Worm (Caenorhabditis elegans) whole organism, young adult: ENCODE measurements around the gene tag-266.

ENCODE experiments used
- B0035.1 ChIP-seq: sonication (generic microtip); optimal IDR thresholded peaks from 2 replicates; lab custom pipeline; 2016; ENCODE audit warnings: missing genetic modification characterization, mild to moderate bottlenecking, missing compliant biosample characterization, missing genotype, missing genetic modification reagents
- F10E7.11 ChIP-seq: sonication (generic microtip); optimal IDR thresholded peaks from 2 replicates; lab custom pipeline; 2017; ENCODE audit warnings: mild to moderate bottlenecking, missing genetic modification characterization, moderate library complexity, missing compliant biosample characterization
- F22D6.2 ChIP-seq: sonication (generic microtip); optimal IDR thresholded peaks from 2 replicates; lab custom pipeline; 2016; ENCODE audit warnings: mild to moderate bottlenecking, missing genetic modification characterization, missing compliant biosample characterization
- F37B4.10 ChIP-seq: fragments of 200-800 bp; sonication (Bioruptor generic); IDR thresholded peaks from 2 replicates; pipeline ENCODE4 v1.3.6; 2022; ENCODE audit warnings: missing genetic modification characterization, missing compliant biosample characterization
- F39B2.1 ChIP-seq: fragments of 200-800 bp; sonication (Bioruptor generic); IDR thresholded peaks from 2 replicates; pipeline ENCODE4 v1.3.6; 2022; ENCODE audit warnings: missing genetic modification reagents, missing genetic modification characterization, missing compliant biosample characterization
- F49E8.2 ChIP-seq: sonication (generic microtip); optimal IDR thresholded peaks from 3 replicates; lab custom pipeline; 2017; ENCODE audit warnings: missing genetic modification characterization, mild to moderate bottlenecking, missing compliant biosample characterization, antibody characterized with exemption, moderate library complexity; ENCODE audit not compliant: insufficient read depth
- F57C9.4 ChIP-seq: sonication (generic microtip); optimal IDR thresholded peaks from 2 replicates; lab custom pipeline; 2017; ENCODE audit warnings: mild to moderate bottlenecking, missing genetic modification characterization, missing compliant biosample characterization
- K11D2.4 ChIP-seq: fragments of 200-800 bp; sonication (Bioruptor generic); IDR thresholded peaks from 2 replicates; pipeline ENCODE4 v1.3.6; 2022; ENCODE audit warnings: missing genetic modification reagents, missing genetic modification characterization, missing compliant biosample characterization
- K12H6.12 ChIP-seq: fragments of 200-800 bp; sonication (Bioruptor generic); optimal IDR thresholded peaks from 2 replicates; lab custom pipeline; 2018; ENCODE audit warnings: mild to moderate bottlenecking, missing genetic modification characterization, missing compliant biosample characterization
- T07F8.4 ChIP-seq: sonication (generic microtip); optimal IDR thresholded peaks from 2 replicates; lab custom pipeline; 2016; ENCODE audit warnings: mild to moderate bottlenecking, missing genetic modification characterization, moderate library complexity, missing compliant biosample characterization
- T26A5.8 ChIP-seq: sonication (generic microtip); optimal IDR thresholded peaks from 2 replicates; lab custom pipeline; 2016; ENCODE audit warnings: missing genetic modification characterization, missing compliant biosample characterization
- Y53F4B.3 ChIP-seq: fragments of 200-800 bp; sonication (Bioruptor generic); IDR thresholded peaks from 2 replicates; pipeline ENCODE4 v1.3.6; 2022; ENCODE audit warnings: missing genetic modification reagents, missing genetic modification characterization, missing compliant biosample characterization
- Y53G8AR.9 ChIP-seq: fragments of 200-800 bp; sonication (Bioruptor generic); conservative IDR thresholded peaks from 2 replicates; pipeline ENCODE4 v1.3.6; 2022; ENCODE audit warnings: missing genetic modification reagents, missing genetic modification characterization, missing compliant biosample characterization
- Y56A3A.18 ChIP-seq: fragments of 200-800 bp; sonication (Bioruptor generic); IDR thresholded peaks from 2 replicates; pipeline ENCODE4 v1.3.6; 2022; ENCODE audit warnings: missing genetic modification reagents, missing genetic modification characterization, missing compliant biosample characterization
- ZK185.1 ChIP-seq: sonication (generic microtip); optimal IDR thresholded peaks from 2 replicates; lab custom pipeline; 2016; ENCODE audit warnings: mild to moderate bottlenecking, missing genetic modification characterization, missing compliant biosample characterization; ENCODE audit not compliant: poor library complexity, severe bottlenecking
- attf-3 ChIP-seq: fragments of 200-800 bp; sonication (Bioruptor generic); conservative IDR thresholded peaks from 2 replicates; pipeline ENCODE4 v1.3.6; 2022; ENCODE audit warnings: missing genetic modification reagents, missing genetic modification characterization, missing compliant biosample characterization
- attf-5 ChIP-seq: fragments of 200-800 bp; sonication (Bioruptor generic); optimal IDR thresholded peaks from 2 replicates; lab custom pipeline; 2018; ENCODE audit warnings: mild to moderate bottlenecking, missing genetic modification characterization, missing compliant biosample characterization
- bed-1 ChIP-seq: fragments of 200-800 bp; sonication (Bioruptor generic); IDR thresholded peaks from 2 replicates; pipeline ENCODE4 v1.3.6; 2022; ENCODE audit warnings: missing genetic modification reagents, missing genetic modification characterization, missing compliant biosample characterization
- ceh-100 ChIP-seq: fragments of 200-800 bp; sonication (Bioruptor generic); IDR thresholded peaks from 2 replicates; pipeline ENCODE4 v1.3.6; 2022; ENCODE audit warnings: missing genetic modification reagents, missing genetic modification characterization, missing compliant biosample characterization
- ceh-91 ChIP-seq: fragments of 200-800 bp; sonication (Bioruptor generic); IDR thresholded peaks from 2 replicates; pipeline ENCODE4 v1.3.6; 2022; ENCODE audit warnings: missing genetic modification reagents, missing genetic modification characterization, missing compliant biosample characterization
- dpff-1 ChIP-seq: sonication (generic microtip); optimal IDR thresholded peaks from 2 replicates; lab custom pipeline; 2017; ENCODE audit warnings: mild to moderate bottlenecking, missing genetic modification characterization, missing compliant biosample characterization
- efl-1 ChIP-seq: fragments of 150-350 bp; optimal IDR thresholded peaks from 2 replicates; lab custom pipeline; 2014; ENCODE audit warnings: missing biosample characterization, missing genetic modification reagents, missing genetic modification characterization
- egrh-3 ChIP-seq: fragments of 200-800 bp; sonication (Bioruptor generic); IDR thresholded peaks from 2 replicates; pipeline ENCODE4 v1.3.6; 2022; ENCODE audit warnings: missing genetic modification reagents, missing genetic modification characterization, missing compliant biosample characterization
- hmg-1.2 ChIP-seq: fragments of 200-800 bp; sonication (Bioruptor generic); IDR thresholded peaks from 2 replicates; pipeline ENCODE4 v1.3.6; 2022; ENCODE audit warnings: missing genetic modification reagents, missing genetic modification characterization, missing compliant biosample characterization
- let-526 ChIP-seq: fragments of 200-800 bp; sonication (Bioruptor generic); IDR thresholded peaks from 2 replicates; pipeline ENCODE4 v1.3.6; 2022; ENCODE audit warnings: missing genetic modification reagents, missing genetic modification characterization, missing compliant biosample characterization
- let-607 ChIP-seq, 2 experiments: fragments of 200-800 bp in 1 of 2; sonication (Bioruptor generic) in 1 of 2; sonication (generic microtip) in 1 of 2; optimal IDR thresholded peaks; 2 replicates each; lab custom pipeline; 2016 to 2018; ENCODE audit warnings: mild to moderate bottlenecking in 2 of 2, missing compliant biosample characterization in 2 of 2, missing genetic modification characterization in 2 of 2, moderate library complexity in 2 of 2, missing genotype in 1 of 2
- lin-26 ChIP-seq: fragments of 200-800 bp; sonication (Bioruptor generic); IDR thresholded peaks from 2 replicates; pipeline ENCODE4 v1.3.6; 2022; ENCODE audit warnings: missing genetic modification reagents, missing genetic modification characterization, missing compliant biosample characterization
- lin-35 ChIP-seq, 3 experiments: fragments of 150-350 bp in 2 of 3; sonication (generic microtip) in 1 of 3; optimal IDR thresholded peaks; 2 replicates each; lab custom pipeline; 2014 to 2018; ENCODE audit warnings: missing biosample characterization in 3 of 3, missing genetic modification characterization in 3 of 3, missing genetic modification reagents in 3 of 3
- lsl-1 ChIP-seq: fragments of 200-800 bp; sonication (Bioruptor generic); optimal IDR thresholded peaks from 2 replicates; lab custom pipeline; 2018; ENCODE audit warnings: mild to moderate bottlenecking, missing genetic modification characterization, moderate library complexity, missing compliant biosample characterization
- lsy-27 ChIP-seq: sonication (generic microtip); optimal IDR thresholded peaks from 2 replicates; lab custom pipeline; 2017; ENCODE audit warnings: missing genetic modification characterization, mild to moderate bottlenecking, missing compliant biosample characterization, antibody characterized with exemption, missing genotype, borderline replicate concordance; ENCODE audit not compliant: insufficient read depth
- madf-3 ChIP-seq: fragments of 200-800 bp; sonication (Bioruptor generic); IDR thresholded peaks from 2 replicates; pipeline ENCODE4 v1.3.6; 2022; ENCODE audit warnings: missing genetic modification reagents, missing genetic modification characterization, missing compliant biosample characterization
- mcd-1 ChIP-seq: fragments of 200-800 bp; sonication (Bioruptor generic); IDR thresholded peaks from 2 replicates; pipeline ENCODE4 v1.3.6; 2022; ENCODE audit warnings: missing genetic modification reagents, missing genetic modification characterization, missing compliant biosample characterization
- mel-28 ChIP-seq: sonication (generic microtip); optimal IDR thresholded peaks from 2 replicates; lab custom pipeline; 2016; ENCODE audit warnings: borderline replicate concordance, mild to moderate bottlenecking, missing genetic modification characterization, missing compliant biosample characterization
- nfya-1 ChIP-seq: sonication (generic microtip); optimal IDR thresholded peaks from 2 replicates; lab custom pipeline; 2017; ENCODE audit warnings: antibody characterized with exemption, missing compliant biosample characterization, missing genetic modification characterization, borderline replicate concordance; ENCODE audit not compliant: insufficient read depth
- nfya-2 ChIP-seq: fragments of 200-800 bp; sonication (Bioruptor generic); IDR thresholded peaks from 2 replicates; pipeline ENCODE4 v1.3.6; 2022; ENCODE audit warnings: missing genetic modification reagents, missing genetic modification characterization, missing compliant biosample characterization
- nfyb-1 ChIP-seq: fragments of 200-800 bp; sonication (Bioruptor generic); IDR thresholded peaks from 2 replicates; pipeline ENCODE4 v1.3.6; 2022; ENCODE audit warnings: missing genetic modification reagents, missing genetic modification characterization, missing compliant biosample characterization
- nhr-179 ChIP-seq: sonication (generic microtip); optimal IDR thresholded peaks from 2 replicates; lab custom pipeline; 2016; ENCODE audit warnings: mild to moderate bottlenecking, missing genetic modification characterization, missing compliant biosample characterization
- nhr-27 ChIP-seq: fragments of 200-800 bp; sonication (Bioruptor generic); optimal IDR thresholded peaks from 2 replicates; lab custom pipeline; 2018; ENCODE audit warnings: mild to moderate bottlenecking, missing genetic modification characterization, moderate library complexity, missing compliant biosample characterization
- rcor-1 ChIP-seq: fragments of 200-800 bp; sonication (Bioruptor generic); IDR thresholded peaks from 2 replicates; pipeline ENCODE4 v1.3.6; 2022; ENCODE audit warnings: missing genetic modification reagents, missing genetic modification characterization, missing compliant biosample characterization
- repo-1 ChIP-seq: sonication (generic microtip); optimal IDR thresholded peaks from 2 replicates; lab custom pipeline; 2017; ENCODE audit warnings: mild to moderate bottlenecking, missing genetic modification characterization, missing compliant biosample characterization
- sea-2 ChIP-seq: fragments of 200-800 bp; sonication (Bioruptor generic); IDR thresholded peaks from 2 replicates; pipeline ENCODE4 v1.3.6; 2022; ENCODE audit warnings: missing genetic modification characterization, missing compliant biosample characterization
- snpc-3.4 ChIP-seq: sonication (generic microtip); optimal IDR thresholded peaks from 2 replicates; lab custom pipeline; 2017; ENCODE audit warnings: missing genetic modification characterization, mild to moderate bottlenecking, missing compliant biosample characterization, antibody characterized with exemption, moderate library complexity, missing genotype, missing genetic modification reagents
- sptf-2 ChIP-seq: fragments of 200-800 bp; sonication (Bioruptor generic); optimal IDR thresholded peaks from 2 replicates; lab custom pipeline; 2018; ENCODE audit warnings: mild to moderate bottlenecking, missing genetic modification characterization, missing compliant biosample characterization
- tbp1 ChIP-seq: fragments of 200-800 bp; sonication (Bioruptor generic); optimal IDR thresholded peaks from 2 replicates; lab custom pipeline; 2018; ENCODE audit warnings: mild to moderate bottlenecking, missing genetic modification characterization, missing compliant biosample characterization
- tbx-9 ChIP-seq: sonication (generic microtip); optimal IDR thresholded peaks from 2 replicates; lab custom pipeline; 2016; ENCODE audit warnings: borderline replicate concordance, missing genetic modification characterization, inconsistent platforms, missing compliant biosample characterization
- zfh-2 ChIP-seq: fragments of 200-800 bp; sonication (Bioruptor generic); conservative IDR thresholded peaks from 2 replicates; pipeline ENCODE4 v1.3.6; 2022; ENCODE audit warnings: missing genetic modification reagents, missing genetic modification characterization, missing compliant biosample characterization
- ztf-22 ChIP-seq: fragments of 200-800 bp; sonication (Bioruptor generic); optimal IDR thresholded peaks from 2 replicates; lab custom pipeline; 2018; ENCODE audit warnings: mild to moderate bottlenecking, missing genetic modification characterization, moderate library complexity, missing compliant biosample characterization
- ztf-28 ChIP-seq: fragments of 200-800 bp; sonication (Bioruptor generic); IDR thresholded peaks from 2 replicates; pipeline ENCODE4 v1.3.6; 2022; ENCODE audit warnings: missing genetic modification reagents, missing genetic modification characterization, missing compliant biosample characterization

Gene tag-266

DNA sequence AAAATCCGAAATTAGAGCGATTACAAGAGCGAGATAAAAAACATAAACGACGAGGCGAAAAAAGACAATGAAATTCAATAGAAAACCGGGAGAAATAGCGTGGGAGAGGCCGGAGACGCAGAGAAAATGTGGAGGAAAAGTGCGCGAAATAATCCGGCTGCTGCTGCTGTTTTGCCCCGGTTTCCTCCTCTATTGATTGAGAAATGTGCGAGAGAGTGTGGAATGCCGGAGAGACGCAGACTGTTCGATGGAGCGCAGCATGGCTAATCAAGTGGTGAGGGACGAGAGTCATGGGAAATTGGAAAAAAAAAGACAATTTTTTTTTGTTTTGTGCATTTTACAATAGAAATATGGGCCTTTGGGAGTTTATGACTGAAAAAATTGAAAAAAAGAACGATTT is 41.9 kb downstream of the tag-266 start (continued):
- TF ChIP-seq rcor-1 (GFP tag; lab: Robert Waterston, UW) (0 out of 2 replicates have a peak, but pooled peaks have one; percentile 6), nfyb-1 (GFP tag; lab: Robert Waterston, UW) (no peak), dpff-1 (tag; lab: Kevin White, UChicago) (no peak), bed-1 (GFP tag; lab: Robert Waterston, UW) (no peak), egrh-3 (GFP tag; lab: Robert Waterston, UW) (0 out of 2 replicates have a peak, but pooled peaks have one; percentile 14), ceh-100 (GFP tag; lab: Robert Waterston, UW) (no peak), attf-5 (GFP tag; lab: Kevin White, UChicago) (peak; percentile 59), mcd-1 (peak; percentile 32; the same call in 1 of the 2 replicates), zfh-2 (peak; percentile 93), K12H6.12 (tag; lab: Kevin White, UChicago) (peak; percentile 25), F49E8.2 (tag; lab: Kevin White, UChicago) (no peak), sptf-2 (GFP tag; lab: Kevin White, UChicago) (no peak), Y53F4B.3 (GFP tag; lab: Robert Waterston, UW) (no peak), sea-2 (no peak), tbx-9 (no peak), Y53G8AR.9 (GFP tag; lab: Robert Waterston, UW) (0 out of 2 replicates have a peak, but pooled peaks have one; percentile 22), T07F8.4 (tag; lab: Kevin White, UChicago) (no peak), F22D6.2 (tag; lab: Kevin White, UChicago) (no peak), madf-3 (GFP tag; lab: Robert Waterston, UW) (0 out of 2 replicates have a peak, but pooled peaks have one; percentile 9), K11D2.4 (GFP tag; lab: Robert Waterston, UW) (no peak), let-607 (tag; optimal IDR thresholded peaks at IDR 0.05; lab: Kevin White, UChicago) (no peak), F10E7.11 (tag; lab: Kevin White, UChicago) (no peak), lsy-27 (tag; lab: Kevin White, UChicago) (no peak), ztf-22 (GFP tag; lab: Kevin White, UChicago) (no peak), F37B4.10 (GFP tag; lab: Robert Waterston, UW) (no peak), lsl-1 (GFP tag; lab: Kevin White, UChicago) (no peak), Y56A3A.18 (GFP tag; lab: Robert Waterston, UW) (no peak), ZK185.1 (tag; lab: Kevin White, UChicago) (no peak), tbp1 (GFP tag; lab: Kevin White, UChicago) (no peak), lin-35 (GFP tag; optimal IDR thresholded peaks at IDR 0.05; lab: Kevin White, UChicago) (no peak), nfya-1 (no peak), F39B2.1 (GFP tag; lab: Robert Waterston, UW) (no peak), nhr-179 (tag; lab: Kevin White, UChicago) (no peak), ztf-28 (GFP tag; lab: Robert Waterston, UW) (no peak), nfya-2 (GFP tag; lab: Robert Waterston, UW) (no peak), T26A5.8 (tag; lab: Kevin White, UChicago) (no peak), repo-1 (tag; lab: Kevin White, UChicago) (no peak), snpc-3.4 (tag; lab: Kevin White, UChicago) (no peak), ceh-91 (GFP tag; lab: Robert Waterston, UW) (no peak), F57C9.4 (tag; lab: Kevin White, UChicago) (no peak), B0035.1 (no peak), nhr-27 (no peak), let-526 (no peak), attf-3 (GFP tag; lab: Robert Waterston, UW) (no peak), lin-26 (no peak), mel-28 (tag; lab: Kevin White, UChicago) (no peak), hmg-1.2 (peak; percentile 96), efl-1 (GFP tag; lab: Kevin White, UChicago) (peak; percentile 22)
